Worm (Caenorhabditis elegans) whole organism, mixed stage, embryonic: ENCODE data around the gene mett-10.

ENCODE experiments used
- ces-1 ChIP-seq: fragments of 150-350 bp; optimal IDR thresholded peaks from 2 replicates; lab custom pipeline; 2014; ENCODE audit warnings: missing biosample characterization, missing genetic modification reagents, missing genetic modification characterization
- lin-13 ChIP-seq: fragments of 150-350 bp; optimal IDR thresholded peaks from 2 replicates; lab custom pipeline; 2014; ENCODE audit warnings: missing biosample characterization, missing genetic modification characterization
- mep-1 ChIP-seq: fragments of 150-350 bp; optimal IDR thresholded peaks from 2 replicates; lab custom pipeline; 2017; ENCODE audit warnings: missing biosample characterization, missing genetic modification reagents, missing genetic modification characterization, inconsistent platforms
- nhr-237 ChIP-seq: fragments of 150-350 bp; optimal IDR thresholded peaks from 2 replicates; lab custom pipeline; 2014; ENCODE audit warnings: missing biosample characterization, missing genetic modification characterization
- nhr-76 ChIP-seq: sonication (generic microtip); optimal IDR thresholded peaks from 2 replicates; lab custom pipeline; 2017; ENCODE audit warnings: missing biosample characterization, missing genetic modification characterization
- pha-4 ChIP-seq: fragments of 150-350 bp; optimal IDR thresholded peaks from 2 replicates; lab custom pipeline; 2018; ENCODE audit warnings: missing biosample characterization, missing genetic modification reagents, missing genetic modification characterization
- snpc-4 ChIP-seq: fragments of 150-350 bp; optimal IDR thresholded peaks from 2 replicates; lab custom pipeline; 2014; ENCODE audit warnings: missing biosample characterization, missing genetic modification characterization

DNA sequence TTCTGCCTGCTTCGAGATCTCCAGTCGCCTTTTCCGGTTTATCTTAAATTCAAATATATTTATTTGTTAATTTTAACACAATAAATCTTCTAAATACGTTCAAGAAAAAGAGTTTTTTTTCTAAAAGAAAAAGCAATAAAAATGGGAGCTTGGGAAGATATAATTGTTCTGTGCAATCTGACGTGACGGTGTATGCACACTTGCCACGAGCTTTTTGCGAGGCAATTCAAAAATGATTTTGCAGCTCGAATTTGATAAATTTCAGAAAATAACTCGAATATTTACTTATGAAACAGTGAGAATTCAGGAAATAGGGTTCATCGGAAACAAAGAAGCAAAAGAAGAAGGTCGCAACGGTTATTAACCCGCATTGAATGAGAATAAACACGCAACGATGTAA is 21.7 kb upstream of the mett-10 start:
- TF ChIP-seq snpc-4 (no peak), lin-13 (tag; lab: Kevin White, UChicago) (no peak), nhr-237 (tag; lab: Kevin White, UChicago) (no peak), ces-1 (GFP tag; lab: Kevin White, UChicago) (no peak), nhr-76 (tag; lab: Kevin White, UChicago) (no peak), pha-4 (tag; lab: Kevin White, UChicago) (no peak), mep-1 (tag; lab: Kevin White, UChicago) (no peak)
